Fruit fly (Drosophila melanogaster) whole organism, embryonic: ENCODE measurements around the gene lectin-37Db.
A peak's percentile ranks its signal among the peaks of the same experiment; 100 is the strongest.

Source experiments
- CG11093 ChIP-seq: fragments of 200-800 bp; sonication (Bioruptor generic); IDR thresholded peaks from 3 replicates; pipeline ENCODE4 v1.3.6; 2022; ENCODE audit warnings: missing biosample characterization, missing genetic modification characterization
- CG12071 ChIP-seq: fragments of 200-800 bp; sonication (Bioruptor generic); optimal IDR thresholded peaks from 3 replicates; lab custom pipeline; 2018; ENCODE audit warnings: missing biosample characterization, mild to moderate bottlenecking, missing genetic modification characterization
- CG7271 ChIP-seq: fragments of 200-800 bp; sonication (Bioruptor generic); optimal IDR thresholded peaks from 2 replicates; lab custom pipeline; 2018; ENCODE audit warnings: missing biosample characterization, mild to moderate bottlenecking, missing genetic modification characterization, moderate library complexity
- CG8765 ChIP-seq: fragments of 200-800 bp; sonication (Bioruptor generic); IDR thresholded peaks from 2 replicates; pipeline ENCODE4 v1.3.6; 2022; ENCODE audit warnings: missing biosample characterization, missing genetic modification characterization
- CrebB ChIP-seq: fragments of 200-800 bp; sonication (Bioruptor generic); optimal IDR thresholded peaks from 3 replicates; lab custom pipeline; 2018; ENCODE audit warnings: missing biosample characterization, mild to moderate bottlenecking, missing genetic modification characterization
- Deaf1 ChIP-seq: fragments of 200-800 bp; optimal IDR thresholded peaks from 3 replicates; lab custom pipeline; 2019; ENCODE audit warnings: missing biosample characterization, mild to moderate bottlenecking, missing genetic modification characterization, moderate library complexity
- E2f2 ChIP-seq: fragments of 200-800 bp; sonication (Bioruptor generic); IDR thresholded peaks from 2 replicates; pipeline ENCODE4 v1.3.6; 2022; ENCODE audit warnings: missing biosample characterization, missing genetic modification characterization
- Mrtf ChIP-seq: fragments of 200-800 bp; sonication (Bioruptor generic); IDR thresholded peaks from 3 replicates; pipeline ENCODE4 v1.3.6; 2022; ENCODE audit warnings: missing biosample characterization, missing genetic modification characterization
- kay ChIP-seq: fragments of 200-800 bp; sonication (Bioruptor generic); optimal IDR thresholded peaks from 2 replicates; lab custom pipeline; 2016; ENCODE audit warnings: missing biosample characterization, missing genetic modification characterization
- pita ChIP-seq: fragments of 200-800 bp; sonication (Bioruptor generic); optimal IDR thresholded peaks from 2 replicates; lab custom pipeline; 2017; ENCODE audit warnings: missing biosample characterization, mild to moderate bottlenecking, missing genetic modification characterization
- salm ChIP-seq: fragments of 200-800 bp; sonication (Bioruptor generic); optimal IDR thresholded peaks from 2 replicates; lab custom pipeline; 2018; ENCODE audit warnings: missing biosample characterization, mild to moderate bottlenecking, missing genetic modification characterization
- slp2 ChIP-seq: fragments of 200-800 bp; sonication (Bioruptor generic); optimal IDR thresholded peaks from 2 replicates; lab custom pipeline; 2016; ENCODE audit warnings: missing biosample characterization, missing genetic modification characterization

- TF ChIP-seq CG12071 (GFP tag; lab: Kevin White, UChicago) (peak; percentile 10), CrebB (no peak), E2f2 (GFP tag; lab: Robert Waterston, UW) (no peak), CG7271 (tag; lab: Kevin White, UChicago) (no peak), Mrtf (GFP tag; lab: Robert Waterston, UW) (peak; percentile 46; the same call in 1 of the 3 replicates), slp2 (GFP tag; lab: Kevin White, UChicago) (no peak), CG11093 (0 out of 3 replicates have a peak, but pooled peaks have one; percentile 34), CG8765 (GFP tag; lab: Robert Waterston, UW) (peak; percentile 84), kay (GFP tag; lab: Kevin White, UChicago) (no peak), Deaf1 (tag; lab: Kevin White, UChicago) (peak; percentile 3), pita (GFP tag; lab: Kevin White, UChicago) (no peak), salm (no peak)
These were observed 41.5 kb upstream of the lectin-37Db start for dm6 chr2L:19377129-19378083.
